Fruit fly (Drosophila melanogaster): Measurements from ENCODE around the gene SWIP.

The SWIP gene

dm6 chrX:16270795-16271194, 42.7 kb upstream of the SWIP start, which contains the start of gene Mfe2 (continued):
- TF ChIP-seq Mes4 (GFP tag; optimal IDR thresholded peaks at IDR 0.05), result peak; percentile 39
- TF ChIP-seq pfk (GFP tag; optimal IDR thresholded peaks at IDR 0.05), result no peak
- no peak for TF ChIP-seq GATAe (GFP tag; conservative IDR thresholded peaks at IDR 0.05)
- peak; percentile 25 for TF ChIP-seq Meics (GFP tag; optimal IDR thresholded peaks at IDR 0.05)
- no peak for TF ChIP-seq en (GFP tag; optimal IDR thresholded peaks at IDR 0.05)
- peak; percentile 69 for TF ChIP-seq NFAT (GFP tag; IDR thresholded peaks at IDR 0.05)
- TF ChIP-seq CG1603 (tag; optimal IDR thresholded peaks at IDR 0.05), result peak; percentile 90
- peak; percentile 52 for TF ChIP-seq exex (tag; optimal IDR thresholded peaks at IDR 0.05)
- TF ChIP-seq sob (GFP tag; IDR thresholded peaks at IDR 0.05), result peak; percentile 86
- TF ChIP-seq CG32532 (GFP tag; IDR thresholded peaks at IDR 0.05), result peak; percentile 44; the same call in 1 of the 2 replicates
- peak; percentile 55 for TF ChIP-seq CG18599 (GFP tag; optimal IDR thresholded peaks at IDR 0.05)
- peak; percentile 34 for TF ChIP-seq CHES-1-like (GFP tag; optimal IDR thresholded peaks at IDR 0.05)
- TF ChIP-seq Doc3 (GFP tag; IDR thresholded peaks at IDR 0.05; ENCODE audit: partially characterized antibody), result no peak
- no peak for TF ChIP-seq vnd (GFP tag; IDR thresholded peaks at IDR 0.05; ENCODE audit: partially characterized antibody)
- peak; percentile 49 for TF ChIP-seq maf-S (GFP tag; optimal IDR thresholded peaks at IDR 0.05)
- TF ChIP-seq otp (GFP tag; IDR thresholded peaks at IDR 0.05), result no peak
- TF ChIP-seq seq (GFP tag; IDR thresholded peaks at IDR 0.05), result peak; percentile 34; the same call in 1 of the 2 replicates
- TF ChIP-seq Elba2 (GFP tag; optimal IDR thresholded peaks at IDR 0.05), result peak; percentile 7
- TF ChIP-seq Dref (GFP tag; IDR thresholded peaks at IDR 0.05), result peak; percentile 53
- TF ChIP-seq CG1233 (GFP tag; optimal IDR thresholded peaks at IDR 0.05), result peak; percentile 43
- TF ChIP-seq CG7839 (tag; optimal IDR thresholded peaks at IDR 0.05), result no peak
- no peak for TF ChIP-seq sima (GFP tag; optimal IDR thresholded peaks at IDR 0.05)
- TF ChIP-seq salm (tag; optimal IDR thresholded peaks at IDR 0.05), result no peak
- TF ChIP-seq Ssrp (tag; optimal IDR thresholded peaks at IDR 0.05), result no peak
- peak; percentile 96 for TF ChIP-seq Med (GFP tag)
- no peak for TF ChIP-seq Dip2 (GFP tag; IDR thresholded peaks at IDR 0.05)
- no peak for TF ChIP-seq abd-A (tag; optimal IDR thresholded peaks at IDR 0.05)
- no peak for TF ChIP-seq CG7963 (GFP tag; IDR thresholded peaks at IDR 0.05; ENCODE audit: partially characterized antibody)
- TF ChIP-seq repo (GFP tag; optimal IDR thresholded peaks at IDR 0.05), result peak; percentile 45
- TF ChIP-seq TFAM (GFP tag; optimal IDR thresholded peaks at IDR 0.05), result no peak
- TF ChIP-seq CG10979 (tag; optimal IDR thresholded peaks at IDR 0.05), result peak; percentile 6
- TF ChIP-seq Drgx (GFP tag; IDR thresholded peaks at IDR 0.05), result peak; percentile 28; the same call in 1 of the 2 replicates
- TF ChIP-seq odd (GFP tag; optimal IDR thresholded peaks at IDR 0.05), result no peak
- TF ChIP-seq Usf (GFP tag; optimal IDR thresholded peaks at IDR 0.05), result peak; percentile 32
- TF ChIP-seq ac (GFP tag; optimal IDR thresholded peaks at IDR 0.05), result no peak
- no peak for TF ChIP-seq croc (GFP tag; conservative IDR thresholded peaks at IDR 0.05)
- peak; percentile 42 for TF ChIP-seq CG8924 (tag; optimal IDR thresholded peaks at IDR 0.05)
- no peak for TF ChIP-seq CG17328 (GFP tag; IDR thresholded peaks at IDR 0.05)
- TF ChIP-seq CG3407 (GFP tag; optimal IDR thresholded peaks at IDR 0.05), result no peak
- peak; percentile 24 for TF ChIP-seq Jarid2 (GFP tag; optimal IDR thresholded peaks at IDR 0.05)
- TF ChIP-seq CG10431 (GFP tag; optimal IDR thresholded peaks at IDR 0.05), result no peak
- TF ChIP-seq CG9817 (tag; optimal IDR thresholded peaks at IDR 0.05), result peak; percentile 62
- TF ChIP-seq row (GFP tag; IDR thresholded peaks at IDR 0.05), result 0 out of 3 replicates have a peak, but pooled peaks have one; percentile 11
- no peak for TF ChIP-seq ase (GFP tag; IDR thresholded peaks at IDR 0.05)
- TF ChIP-seq Dbx (GFP tag; IDR thresholded peaks at IDR 0.05), result peak; percentile 78
- TF ChIP-seq CG10321 (GFP tag; IDR thresholded peaks at IDR 0.05), result 0 out of 2 replicates have a peak, but pooled peaks have one; percentile 26
- TF ChIP-seq CG8089 (GFP tag; optimal IDR thresholded peaks at IDR 0.05), result peak; percentile 12
- TF ChIP-seq CG6689 (GFP tag; IDR thresholded peaks at IDR 0.05), result no peak
- TF ChIP-seq ci (GFP tag; IDR thresholded peaks at IDR 0.05), result peak; percentile 65; the same call in 1 of the 3 replicates
- TF ChIP-seq lmd (GFP tag; IDR thresholded peaks at IDR 0.05), result peak; percentile 33; the same call in 1 of the 2 replicates
- no peak for TF ChIP-seq CG30431 (GFP tag; optimal IDR thresholded peaks at IDR 0.05)
